Worm (Caenorhabditis elegans) whole organism, young adult: ENCODE measurements around the gene polg-1.

Experiments
- let-526 ChIP-seq: fragments of 200-800 bp; sonication (Bioruptor generic); IDR thresholded peaks from 2 replicates; pipeline ENCODE4 v1.3.6; 2022; ENCODE audit warnings: missing genetic modification reagents, missing genetic modification characterization, missing compliant biosample characterization
- lin-35 ChIP-seq, 3 experiments: fragments of 150-350 bp in 2 of 3; sonication (generic microtip) in 1 of 3; optimal IDR thresholded peaks; 2 replicates each; lab custom pipeline; 2014 to 2018; ENCODE audit warnings: missing biosample characterization in 3 of 3, missing genetic modification characterization in 3 of 3, missing genetic modification reagents in 3 of 3
- pha-4 ChIP-seq: fragments of 150-350 bp; sonication (generic microtip); optimal IDR thresholded peaks from 2 replicates; lab custom pipeline; 2014; ENCODE audit warnings: missing biosample characterization, missing genetic modification reagents, missing genetic modification characterization
- snpc-4 ChIP-seq, 5 experiments: fragments of 150-350 bp in 1 of 5; sonication (generic microtip) in 4 of 5; optimal IDR thresholded peaks; 2 replicates each; lab custom pipeline; 2014 to 2018; ENCODE audit warnings: missing genetic modification characterization in 5 of 5, missing biosample characterization in 3 of 5, antibody characterized with exemption in 2 of 5, mild to moderate bottlenecking in 2 of 5, missing compliant biosample characterization in 2 of 5, missing genotype in 2 of 5, moderate library complexity in 2 of 5, missing genetic modification reagents in 1 of 5

DNA sequence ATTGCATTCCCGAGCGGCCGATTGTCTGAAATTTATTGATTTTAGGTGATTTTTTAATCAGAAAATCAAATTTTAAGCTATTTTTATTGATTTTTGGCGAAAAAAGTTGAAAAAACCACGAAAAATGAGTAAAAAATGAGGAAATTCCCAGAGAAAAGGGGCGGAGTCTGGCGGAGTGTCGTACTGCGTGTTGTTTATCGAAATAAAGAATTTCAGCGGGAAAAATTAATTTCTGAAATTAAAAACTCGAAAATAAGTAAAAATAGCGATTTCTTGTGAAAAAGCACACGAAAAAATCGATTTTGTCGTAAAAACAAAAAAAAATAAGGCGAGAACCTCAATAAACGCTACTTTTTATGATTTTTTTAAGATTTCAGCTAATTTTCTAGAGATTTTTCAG is 14.9 kb downstream of the polg-1 start, which contains the start of gene Y57A10A.13:
- TF ChIP-seq let-526 (GFP tag; lab: Robert Waterston, UW): no peak
- no peak for TF ChIP-seq snpc-4 (GFP tag; optimal IDR thresholded peaks at IDR 0.05; lab: Kevin White, UChicago)
- no peak for TF ChIP-seq snpc-4 (tag; optimal IDR thresholded peaks at IDR 0.05; lab: Kevin White, UChicago)
- TF ChIP-seq lin-35 (GFP tag; optimal IDR thresholded peaks at IDR 0.05; lab: Kevin White, UChicago): no peak
- TF ChIP-seq pha-4: no peak
